Worm (Caenorhabditis elegans) whole organism, L2 larva: Measurements from ENCODE around the gene idpa-1.

ENCODE experiments used
- F13H6.1 ChIP-seq: sonication (generic microtip); optimal IDR thresholded peaks from 2 replicates; lab custom pipeline; 2016; ENCODE audit warnings: missing genetic modification characterization, missing compliant biosample characterization
- R02D3.7 ChIP-seq: fragments of 150-350 bp; optimal IDR thresholded peaks from 2 replicates; lab custom pipeline; 2014; ENCODE audit warnings: missing biosample characterization, missing genetic modification characterization
- aly-2 ChIP-seq: fragments of 150-350 bp; optimal IDR thresholded peaks from 2 replicates; lab custom pipeline; 2014; ENCODE audit warnings: missing biosample characterization, missing genetic modification characterization
- ama-1 ChIP-seq: fragments of 150-350 bp; optimal IDR thresholded peaks from 2 replicates; lab custom pipeline; 2018; ENCODE audit warnings: inconsistent platforms
- blmp-1 ChIP-seq: sonication (generic microtip); optimal IDR thresholded peaks from 2 replicates; lab custom pipeline; 2017; ENCODE audit warnings: missing genetic modification characterization, mild to moderate bottlenecking, missing compliant biosample characterization, antibody characterized with exemption, moderate library complexity; ENCODE audit not compliant: insufficient read depth
- ceh-16 ChIP-seq: fragments of 150-350 bp; optimal IDR thresholded peaks from 2 replicates; lab custom pipeline; 2014; ENCODE audit warnings: missing biosample characterization, missing genetic modification characterization
- ceh-82 ChIP-seq: fragments of 150-350 bp; optimal IDR thresholded peaks from 2 replicates; lab custom pipeline; 2014; ENCODE audit warnings: missing biosample characterization, missing genetic modification characterization
- crh-2 ChIP-seq: sonication (generic microtip); optimal IDR thresholded peaks from 2 replicates; lab custom pipeline; 2017; ENCODE audit warnings: missing biosample characterization, missing genetic modification characterization
- dmd-4 ChIP-seq: sonication (generic microtip); optimal IDR thresholded peaks from 2 replicates; lab custom pipeline; 2017; ENCODE audit warnings: missing biosample characterization, missing genetic modification characterization
- elt-3 ChIP-seq: sonication (generic microtip); optimal IDR thresholded peaks from 2 replicates; lab custom pipeline; 2017; ENCODE audit warnings: missing biosample characterization, missing genetic modification characterization
- fos-1 ChIP-seq: fragments of 150-350 bp; optimal IDR thresholded peaks from 2 replicates; lab custom pipeline; 2014; ENCODE audit warnings: missing biosample characterization, missing genetic modification characterization
- gmeb-1 ChIP-seq: fragments of 150-350 bp; optimal IDR thresholded peaks from 2 replicates; lab custom pipeline; 2014; ENCODE audit warnings: missing biosample characterization, missing genetic modification characterization
- lin-11 ChIP-seq: fragments of 150-350 bp; sonication (generic microtip); optimal IDR thresholded peaks from 2 replicates; lab custom pipeline; 2014; ENCODE audit warnings: missing biosample characterization, missing genetic modification characterization, inconsistent platforms, mixed read lengths
- lin-39 ChIP-seq: fragments of 150-350 bp; optimal IDR thresholded peaks from 2 replicates; lab custom pipeline; 2014; ENCODE audit warnings: missing biosample characterization, missing genetic modification reagents, missing genetic modification characterization
- lsy-2 ChIP-seq, 2 experiments: fragments of 150-350 bp in 1 of 2; sonication (generic microtip) in 1 of 2; optimal IDR thresholded peaks; 2 replicates each; lab custom pipeline; 2014 to 2017; ENCODE audit warnings: missing biosample characterization in 2 of 2, missing genetic modification characterization in 2 of 2
- mab-5 ChIP-seq: fragments of 150-350 bp; optimal IDR thresholded peaks from 2 replicates; lab custom pipeline; 2014; ENCODE audit warnings: missing biosample characterization, missing genetic modification characterization
- mbf-1 ChIP-seq: sonication (generic microtip); optimal IDR thresholded peaks from 2 replicates; lab custom pipeline; 2017; ENCODE audit warnings: missing biosample characterization, missing genetic modification characterization
- mdl-1 ChIP-seq, 2 experiments: fragments of 150-350 bp in 1 of 2; sonication (generic microtip) in 1 of 2; optimal IDR thresholded peaks; 2 replicates each; lab custom pipeline; 2017; ENCODE audit warnings: missing biosample characterization in 2 of 2, missing genetic modification characterization in 2 of 2
- nhr-10 ChIP-seq: sonication (generic microtip); optimal IDR thresholded peaks from 2 replicates; lab custom pipeline; 2017; ENCODE audit warnings: missing biosample characterization, missing genetic modification characterization
- nhr-12 ChIP-seq: fragments of 150-350 bp; optimal IDR thresholded peaks from 2 replicates; lab custom pipeline; 2014; ENCODE audit warnings: missing biosample characterization, missing genetic modification characterization
- nhr-23 ChIP-seq: fragments of 150-350 bp; optimal IDR thresholded peaks from 2 replicates; lab custom pipeline; 2014; ENCODE audit warnings: missing biosample characterization, missing genetic modification reagents, missing genetic modification characterization
- nhr-25 ChIP-seq: fragments of 150-350 bp; sonication (generic microtip); optimal IDR thresholded peaks from 3 replicates; lab custom pipeline; 2014; ENCODE audit warnings: missing biosample characterization, missing genetic modification characterization
- nhr-6 ChIP-seq: fragments of 150-350 bp; optimal IDR thresholded peaks from 2 replicates; lab custom pipeline; 2014; ENCODE audit warnings: missing biosample characterization, missing genetic modification characterization
- nhr-77 ChIP-seq: fragments of 150-350 bp; optimal IDR thresholded peaks from 2 replicates; lab custom pipeline; 2014; ENCODE audit warnings: missing biosample characterization, missing genetic modification characterization
- peb-1 ChIP-seq: fragments of 150-350 bp; optimal IDR thresholded peaks from 2 replicates; lab custom pipeline; 2014; ENCODE audit warnings: missing biosample characterization, missing genetic modification characterization
- sem-4 ChIP-seq: fragments of 150-350 bp; optimal IDR thresholded peaks from 2 replicates; lab custom pipeline; 2014; ENCODE audit warnings: missing biosample characterization, missing genetic modification reagents, missing genetic modification characterization
- skn-1 ChIP-seq: sonication (generic microtip); optimal IDR thresholded peaks from 2 replicates; lab custom pipeline; 2017; ENCODE audit warnings: missing biosample characterization, missing genetic modification characterization
- sma-3 ChIP-seq: sonication (generic microtip); optimal IDR thresholded peaks from 2 replicates; lab custom pipeline; 2016; ENCODE audit warnings: missing genetic modification reagents, missing genetic modification characterization, missing compliant biosample characterization
- sma-9 ChIP-seq, 2 experiments: fragments of 150-350 bp in 1 of 2; sonication (generic microtip) in 1 of 2; optimal IDR thresholded peaks; 2 replicates each; lab custom pipeline; 2014 to 2016; ENCODE audit warnings: missing genetic modification characterization in 2 of 2, mild to moderate bottlenecking in 1 of 2, missing biosample characterization in 1 of 2, missing compliant biosample characterization in 1 of 2, missing genetic modification reagents in 1 of 2, moderate library complexity in 1 of 2
- snpc-4 ChIP-seq: fragments of 150-350 bp; optimal IDR thresholded peaks from 2 replicates; lab custom pipeline; 2014; ENCODE audit warnings: missing biosample characterization, missing genetic modification characterization
- unc-39 ChIP-seq: fragments of 150-350 bp; optimal IDR thresholded peaks from 2 replicates; lab custom pipeline; 2014; ENCODE audit warnings: missing biosample characterization, missing genetic modification characterization
- unc-55 ChIP-seq: fragments of 150-350 bp; sonication (generic microtip); optimal IDR thresholded peaks from 3 replicates; lab custom pipeline; 2014; ENCODE audit warnings: missing biosample characterization, missing genetic modification reagents, missing genetic modification characterization
- unc-62 ChIP-seq: fragments of 150-350 bp; optimal IDR thresholded peaks from 2 replicates; lab custom pipeline; 2014; ENCODE audit warnings: missing biosample characterization, missing genetic modification reagents, missing genetic modification characterization
- zag-1 ChIP-seq: fragments of 150-350 bp; optimal IDR thresholded peaks from 2 replicates; lab custom pipeline; 2014; ENCODE audit warnings: missing biosample characterization, missing genetic modification characterization
- ztf-11 ChIP-seq: sonication (generic microtip); optimal IDR thresholded peaks from 2 replicates; lab custom pipeline; 2017; ENCODE audit warnings: missing biosample characterization, missing genetic modification characterization

idpa-1 gene

DNA sequence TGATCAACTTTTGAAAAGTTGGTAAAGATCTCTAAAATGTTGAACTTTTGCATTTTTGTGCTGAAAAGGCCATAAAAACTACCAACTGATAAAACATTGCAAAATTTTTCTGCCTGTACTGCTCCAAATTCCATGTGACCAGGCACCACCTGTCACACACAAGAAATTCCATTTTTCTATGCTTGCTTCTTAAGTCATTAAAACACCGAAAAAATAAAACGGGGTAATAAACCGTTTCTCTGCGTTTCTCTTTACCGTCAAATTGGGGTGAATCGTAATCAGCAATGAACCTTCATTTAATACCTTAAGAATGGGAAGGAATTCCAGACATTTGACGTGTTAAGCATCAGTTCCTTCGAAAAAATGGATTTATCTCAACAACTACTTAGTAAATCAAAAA, 30.8 kb downstream of the idpa-1 start:
- no peak for TF ChIP-seq unc-62 (GFP tag; lab: Kevin White, UChicago)
- peak; percentile 64 for TF ChIP-seq crh-2 (tag; lab: Kevin White, UChicago)
- TF ChIP-seq F13H6.1 (tag; lab: Kevin White, UChicago): peak; percentile 42
- TF ChIP-seq lsy-2 (tag; optimal IDR thresholded peaks at IDR 0.05; lab: Kevin White, UChicago): peak in 1 of 2 experiments; percentile 6
- no peak for TF ChIP-seq mab-5 (tag; lab: Kevin White, UChicago)
- peak; percentile 77 for TF ChIP-seq fos-1 (tag; lab: Kevin White, UChicago)
- TF ChIP-seq zag-1 (tag; lab: Kevin White, UChicago): no peak
- no peak for TF ChIP-seq peb-1 (tag; lab: Kevin White, UChicago)
- TF ChIP-seq unc-39 (tag; lab: Kevin White, UChicago): no peak
- no peak for TF ChIP-seq nhr-10 (tag; lab: Kevin White, UChicago)
- peak; percentile 75 for TF ChIP-seq sma-9 (GFP tag; optimal IDR thresholded peaks at IDR 0.05; lab: Kevin White, UChicago)
- TF ChIP-seq sma-9 (tag; optimal IDR thresholded peaks at IDR 0.05; lab: Kevin White, UChicago): no peak
- TF ChIP-seq ztf-11 (tag; lab: Kevin White, UChicago): no peak
- TF ChIP-seq ceh-82 (tag; lab: Kevin White, UChicago): no peak
- TF ChIP-seq ceh-16 (tag; lab: Kevin White, UChicago): no peak
- no peak for TF ChIP-seq nhr-25 (tag; lab: Kevin White, UChicago)
- TF ChIP-seq unc-55 (GFP tag; lab: Kevin White, UChicago): no peak
- no peak for TF ChIP-seq elt-3 (tag; lab: Kevin White, UChicago)
- TF ChIP-seq, all 48 proteins: peak for 5

DNA sequence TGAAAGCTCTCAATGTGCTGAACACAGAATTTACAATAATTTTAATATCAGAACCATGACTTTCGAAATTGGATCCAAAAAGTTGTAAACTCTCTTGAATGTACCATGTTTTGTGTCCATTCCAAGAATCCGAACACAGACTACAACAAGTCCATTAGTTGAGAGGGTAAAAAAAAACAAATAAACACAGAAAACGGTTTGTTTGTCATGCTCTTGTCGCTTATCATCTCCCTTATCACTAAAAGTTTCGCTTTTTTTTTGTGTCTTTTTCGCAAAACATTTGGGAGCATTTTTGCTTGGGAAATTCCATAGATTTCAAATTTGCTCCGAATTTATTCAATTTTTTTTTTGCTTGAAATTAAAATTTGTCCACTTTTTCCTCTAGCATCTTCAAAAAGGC, 31.5 kb downstream of the idpa-1 start:
- TF ChIP-seq ceh-82 (tag; lab: Kevin White, UChicago) (no peak), mbf-1 (tag; lab: Kevin White, UChicago) (no peak), F13H6.1 (tag; lab: Kevin White, UChicago) (peak; percentile 24), sem-4 (tag; lab: Kevin White, UChicago) (no peak), sma-9 (GFP tag; optimal IDR thresholded peaks at IDR 0.05; lab: Kevin White, UChicago) (peak; percentile 63), sma-9 (tag; optimal IDR thresholded peaks at IDR 0.05; lab: Kevin White, UChicago) (no peak), ama-1 (lab: Kevin White, UChicago) (no peak), snpc-4 (no peak), lin-39 (tag; lab: Kevin White, UChicago) (no peak), skn-1 (tag; lab: Kevin White, UChicago) (peak; percentile 53), crh-2 (tag; lab: Kevin White, UChicago) (peak; percentile 13), R02D3.7 (no peak), nhr-6 (tag; lab: Kevin White, UChicago) (no peak), aly-2 (tag; lab: Kevin White, UChicago) (no peak), nhr-23 (tag; lab: Kevin White, UChicago) (no peak), fos-1 (tag; lab: Kevin White, UChicago) (peak; percentile 60)

DNA sequence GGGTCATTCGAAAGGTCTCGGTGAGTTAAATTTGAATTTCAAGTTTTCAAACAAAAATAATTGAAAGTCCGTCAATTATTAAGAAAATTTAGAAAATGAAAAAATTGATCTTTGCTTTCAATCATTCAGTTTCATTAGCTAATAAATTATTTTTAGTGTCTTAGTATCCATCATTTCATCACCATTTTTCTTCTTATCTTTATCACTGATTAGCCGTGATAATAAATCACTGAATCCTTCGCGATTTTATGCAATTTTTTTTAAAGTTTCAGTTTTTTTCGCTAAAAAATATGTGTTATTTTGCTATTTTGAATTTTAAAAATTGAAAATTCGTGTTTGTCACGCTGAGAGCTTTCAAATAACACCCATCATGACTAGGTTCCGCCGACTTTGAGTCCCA, 32.0 kb downstream of the idpa-1 start:
- TF ChIP-seq nhr-77 (tag; lab: Kevin White, UChicago): no peak
- TF ChIP-seq gmeb-1 (tag; lab: Kevin White, UChicago): no peak
- TF ChIP-seq mdl-1 (tag; optimal IDR thresholded peaks at IDR 0.05; lab: Kevin White, UChicago): no peak
- TF ChIP-seq dmd-4 (tag; lab: Kevin White, UChicago): no peak
- TF ChIP-seq snpc-4: no peak
- TF ChIP-seq crh-2 (tag; lab: Kevin White, UChicago): no peak
- TF ChIP-seq nhr-12 (tag; lab: Kevin White, UChicago): no peak
- no peak for TF ChIP-seq unc-39 (tag; lab: Kevin White, UChicago)
- TF ChIP-seq lin-11 (tag; lab: Kevin White, UChicago): no peak
- TF ChIP-seq peb-1 (tag; lab: Kevin White, UChicago): no peak
- TF ChIP-seq blmp-1 (tag; lab: Kevin White, UChicago): no peak

- TF ChIP-seq lsy-2 (tag; optimal IDR thresholded peaks at IDR 0.05; lab: Kevin White, UChicago): peak in 1 of 2 experiments; percentile 24
- TF ChIP-seq sma-3 (GFP tag; lab: Kevin White, UChicago): peak; percentile 32
- peak; percentile 38 for TF ChIP-seq sma-9 (GFP tag; optimal IDR thresholded peaks at IDR 0.05; lab: Kevin White, UChicago)
- no peak for TF ChIP-seq sma-9 (tag; optimal IDR thresholded peaks at IDR 0.05; lab: Kevin White, UChicago)
- TF ChIP-seq ama-1 (lab: Kevin White, UChicago): no peak
Measured at ce11 chrIII:2868416-2868815, 32.6 kb downstream of the idpa-1 start.
